Worm (Caenorhabditis elegans) whole organism, L4 larva: ENCODE measurements around the gene F59A2.5.

Source experiments
- D1046.2 ChIP-seq: fragments of 200-800 bp; sonication (Bioruptor generic); IDR thresholded peaks from 2 replicates; pipeline ENCODE4 v1.3.6; 2022; ENCODE audit warnings: missing genetic modification characterization, missing compliant biosample characterization
- F10B5.3 ChIP-seq: sonication (generic microtip); optimal IDR thresholded peaks from 2 replicates; lab custom pipeline; 2016; ENCODE audit warnings: mild to moderate bottlenecking, missing genetic modification characterization, missing compliant biosample characterization
- F26F4.8 ChIP-seq: fragments of 200-800 bp; sonication (Bioruptor generic); conservative IDR thresholded peaks from 2 replicates; pipeline ENCODE4 v1.3.6; 2022; ENCODE audit warnings: missing genetic modification characterization, missing compliant biosample characterization
- F37D6.2 ChIP-seq: sonication (generic microtip); optimal IDR thresholded peaks from 2 replicates; lab custom pipeline; 2016; ENCODE audit warnings: mild to moderate bottlenecking, missing genetic modification characterization, missing compliant biosample characterization
- F49E8.2 ChIP-seq: sonication (generic microtip); optimal IDR thresholded peaks from 2 replicates; lab custom pipeline; 2016; ENCODE audit warnings: missing compliant biosample characterization, mild to moderate bottlenecking, missing genetic modification characterization, borderline replicate concordance
- Y48G9A.11 ChIP-seq: fragments of 200-800 bp; sonication (Bioruptor generic); IDR thresholded peaks from 2 replicates; pipeline ENCODE4 v1.3.6; 2022; ENCODE audit warnings: missing genetic modification reagents, missing genetic modification characterization, missing compliant biosample characterization
- Y5F2A.4 ChIP-seq: fragments of 200-800 bp; sonication (Bioruptor generic); optimal IDR thresholded peaks from 2 replicates; lab custom pipeline; 2018; ENCODE audit warnings: mild to moderate bottlenecking, missing genetic modification characterization, missing compliant biosample characterization
- Y75B8A.6 ChIP-seq: fragments of 200-800 bp; sonication (Bioruptor generic); IDR thresholded peaks from 2 replicates; pipeline ENCODE4 v1.3.6; 2022; ENCODE audit warnings: missing genetic modification reagents, missing genetic modification characterization, missing compliant biosample characterization
- ZK337.2 ChIP-seq: fragments of 200-800 bp; sonication (Bioruptor generic); IDR thresholded peaks from 2 replicates; pipeline ENCODE4 v1.3.6; 2022; ENCODE audit warnings: missing genetic modification reagents, missing genetic modification characterization, missing compliant biosample characterization
- ceh-20 ChIP-seq: fragments of 200-800 bp; sonication (Bioruptor generic); IDR thresholded peaks from 2 replicates; pipeline ENCODE4 v1.3.6; 2022; ENCODE audit warnings: missing genetic modification reagents, missing genetic modification characterization, missing compliant biosample characterization
- ceh-32 ChIP-seq: sonication (generic microtip); optimal IDR thresholded peaks from 2 replicates; lab custom pipeline; 2016; ENCODE audit warnings: mild to moderate bottlenecking, missing genetic modification characterization, missing compliant biosample characterization; ENCODE audit not compliant: poor library complexity
- ceh-44 ChIP-seq: fragments of 200-800 bp; sonication (Bioruptor generic); IDR thresholded peaks from 2 replicates; pipeline ENCODE4 v1.3.6; 2022; ENCODE audit warnings: missing genetic modification reagents, missing genetic modification characterization, missing compliant biosample characterization
- cey-2 ChIP-seq: sonication (generic microtip); optimal IDR thresholded peaks from 3 replicates; lab custom pipeline; 2017; ENCODE audit warnings: missing genetic modification characterization, mild to moderate bottlenecking, missing compliant biosample characterization, antibody characterized with exemption, borderline replicate concordance; ENCODE audit not compliant: insufficient read depth
- ctbp-1 ChIP-seq: fragments of 200-800 bp; sonication (Bioruptor generic); IDR thresholded peaks from 2 replicates; pipeline ENCODE4 v1.3.6; 2022; ENCODE audit warnings: missing genetic modification reagents, missing genetic modification characterization, missing compliant biosample characterization
- daf-12 ChIP-seq: fragments of 150-350 bp; optimal IDR thresholded peaks from 2 replicates; lab custom pipeline; 2014; ENCODE audit warnings: missing biosample characterization, missing genetic modification reagents, missing genetic modification characterization
- daf-16 ChIP-seq, 3 experiments: sonication (generic microtip); optimal IDR thresholded peaks; 2 replicates each; lab custom pipeline; 2016 to 2017; ENCODE audit warnings: missing genetic modification characterization in 3 of 3, missing genetic modification reagents in 3 of 3, mild to moderate bottlenecking in 2 of 3, missing compliant biosample characterization in 2 of 3, missing biosample characterization in 1 of 3, moderate library complexity in 1 of 3
- dmd-8 ChIP-seq: fragments of 200-800 bp; sonication (Bioruptor generic); IDR thresholded peaks from 2 replicates; pipeline ENCODE4 v1.3.6; 2022; ENCODE audit warnings: missing genetic modification characterization, missing compliant biosample characterization
- dpl-1 ChIP-seq: fragments of 150-350 bp; optimal IDR thresholded peaks from 2 replicates; lab custom pipeline; 2014; ENCODE audit warnings: missing biosample characterization, missing genetic modification reagents, missing genetic modification characterization
- duxl-1 ChIP-seq: sonication (generic microtip); optimal IDR thresholded peaks from 2 replicates; lab custom pipeline; 2016; ENCODE audit warnings: mild to moderate bottlenecking, missing genetic modification characterization, moderate library complexity, missing compliant biosample characterization; ENCODE audit not compliant: poor library complexity
- egl-27 ChIP-seq: sonication (generic microtip); optimal IDR thresholded peaks from 3 replicates; lab custom pipeline; 2017; ENCODE audit warnings: missing biosample characterization, missing genetic modification reagents, missing genetic modification characterization
- fkh-10 ChIP-seq: fragments of 150-350 bp; optimal IDR thresholded peaks from 2 replicates; lab custom pipeline; 2014; ENCODE audit warnings: missing biosample characterization, missing genetic modification reagents, missing genetic modification characterization
- hlh-11 ChIP-seq: fragments of 200-800 bp; sonication (Bioruptor generic); optimal IDR thresholded peaks from 2 replicates; lab custom pipeline; 2018; ENCODE audit warnings: mild to moderate bottlenecking, missing genetic modification characterization, missing compliant biosample characterization
- lim-7 ChIP-seq: fragments of 200-800 bp; sonication (Bioruptor generic); IDR thresholded peaks from 2 replicates; pipeline ENCODE4 v1.3.6; 2022; ENCODE audit warnings: missing genetic modification characterization, missing compliant biosample characterization
- lin-1 ChIP-seq: fragments of 200-800 bp; sonication (Bioruptor generic); IDR thresholded peaks from 2 replicates; pipeline ENCODE4 v1.3.6; 2022; ENCODE audit warnings: missing genetic modification reagents, missing genetic modification characterization, missing compliant biosample characterization
- lin-13 ChIP-seq: fragments of 150-350 bp; optimal IDR thresholded peaks from 2 replicates; lab custom pipeline; 2014; ENCODE audit warnings: missing biosample characterization, missing genetic modification reagents, missing genetic modification characterization
- lin-15B ChIP-seq: fragments of 150-350 bp; sonication (generic microtip); optimal IDR thresholded peaks from 3 replicates; lab custom pipeline; 2014; ENCODE audit warnings: missing biosample characterization, missing genetic modification characterization
- lin-29 ChIP-seq: fragments of 200-800 bp; sonication (Bioruptor generic); IDR thresholded peaks from 2 replicates; pipeline ENCODE4 v1.3.6; 2022; ENCODE audit warnings: missing genetic modification reagents, missing genetic modification characterization, missing compliant biosample characterization
- lin-38 ChIP-seq: fragments of 200-800 bp; sonication (Bioruptor generic); IDR thresholded peaks from 2 replicates; pipeline ENCODE4 v1.3.6; 2022; ENCODE audit warnings: missing genetic modification reagents, missing genetic modification characterization, missing compliant biosample characterization
- lin-39 ChIP-seq: fragments of 150-350 bp; optimal IDR thresholded peaks from 2 replicates; lab custom pipeline; 2014; ENCODE audit warnings: missing biosample characterization, missing genetic modification reagents, missing genetic modification characterization
- madf-9 ChIP-seq: fragments of 200-800 bp; sonication (Bioruptor generic); conservative IDR thresholded peaks from 2 replicates; pipeline ENCODE4 v1.3.6; 2022; ENCODE audit warnings: missing genetic modification reagents, missing genetic modification characterization, missing compliant biosample characterization
- mxl-2 ChIP-seq: fragments of 200-800 bp; sonication (Bioruptor generic); conservative IDR thresholded peaks from 2 replicates; pipeline ENCODE4 v1.3.6; 2022; ENCODE audit warnings: missing genetic modification reagents, missing genetic modification characterization, missing compliant biosample characterization
- nhr-10 ChIP-seq: fragments of 150-350 bp; optimal IDR thresholded peaks from 2 replicates; lab custom pipeline; 2014; ENCODE audit warnings: missing biosample characterization, missing genetic modification characterization
- nhr-102 ChIP-seq: sonication (generic microtip); optimal IDR thresholded peaks from 2 replicates; lab custom pipeline; 2016; ENCODE audit warnings: mild to moderate bottlenecking, missing genetic modification characterization, moderate library complexity, missing compliant biosample characterization
- nhr-237 ChIP-seq: sonication (generic microtip); optimal IDR thresholded peaks from 2 replicates; lab custom pipeline; 2017; ENCODE audit warnings: missing biosample characterization, missing genetic modification characterization
- nhr-25 ChIP-seq: sonication (generic microtip); optimal IDR thresholded peaks from 2 replicates; lab custom pipeline; 2017; ENCODE audit warnings: missing genetic modification characterization, mild to moderate bottlenecking, missing compliant biosample characterization, antibody characterized with exemption, moderate library complexity, borderline replicate concordance; ENCODE audit not compliant: insufficient read depth
- nhr-28 ChIP-seq: fragments of 150-350 bp; optimal IDR thresholded peaks from 2 replicates; lab custom pipeline; 2014; ENCODE audit warnings: missing biosample characterization, missing genetic modification characterization
- nhr-76 ChIP-seq: fragments of 150-350 bp; optimal IDR thresholded peaks from 2 replicates; lab custom pipeline; 2014; ENCODE audit warnings: missing biosample characterization, missing genetic modification characterization
- pha-4 ChIP-seq, 2 experiments: fragments of 150-350 bp in 1 of 2; fragments of 200-800 bp in 1 of 2; sonication (Bioruptor generic) in 1 of 2; IDR thresholded peaks in 1 of 2; optimal IDR thresholded peaks in 1 of 2; 2 replicates each; pipeline versions ENCODE4 v1.3.6 to Lab custom; 2014 to 2022; ENCODE audit warnings: missing genetic modification characterization in 2 of 2, missing genetic modification reagents in 2 of 2, missing biosample characterization in 1 of 2, missing compliant biosample characterization in 1 of 2
- php-3 ChIP-seq: fragments of 200-800 bp; sonication (Bioruptor generic); IDR thresholded peaks from 2 replicates; pipeline ENCODE4 v1.3.6; 2022; ENCODE audit warnings: missing genetic modification reagents, missing genetic modification characterization, missing compliant biosample characterization
- rbr-2 ChIP-seq: sonication (generic microtip); optimal IDR thresholded peaks from 2 replicates; lab custom pipeline; 2016; ENCODE audit warnings: missing genotype, missing genetic modification characterization, missing compliant biosample characterization
- saeg-2 ChIP-seq: fragments of 200-800 bp; sonication (Bioruptor generic); IDR thresholded peaks from 2 replicates; pipeline ENCODE4 v1.3.6; 2022; ENCODE audit warnings: missing genetic modification reagents, missing genetic modification characterization, missing compliant biosample characterization
- sdz-12 ChIP-seq: fragments of 200-800 bp; sonication (Bioruptor generic); optimal IDR thresholded peaks from 2 replicates; lab custom pipeline; 2018; ENCODE audit warnings: mild to moderate bottlenecking, missing genetic modification characterization, missing compliant biosample characterization
- set-16 ChIP-seq: fragments of 200-800 bp; sonication (Bioruptor generic); IDR thresholded peaks from 2 replicates; pipeline ENCODE4 v1.3.6; 2022; ENCODE audit warnings: missing genetic modification reagents, missing genetic modification characterization, missing compliant biosample characterization
- snpc-4 ChIP-seq: fragments of 150-350 bp; optimal IDR thresholded peaks from 2 replicates; lab custom pipeline; 2014; ENCODE audit warnings: missing biosample characterization, missing genetic modification characterization
- spr-1 ChIP-seq: sonication (generic microtip); optimal IDR thresholded peaks from 2 replicates; lab custom pipeline; 2016; ENCODE audit warnings: mild to moderate bottlenecking, missing genetic modification characterization, missing compliant biosample characterization
- spr-3 ChIP-seq: fragments of 200-800 bp; sonication (Bioruptor generic); optimal IDR thresholded peaks from 2 replicates; lab custom pipeline; 2018; ENCODE audit warnings: mild to moderate bottlenecking, missing genetic modification characterization, missing compliant biosample characterization
- tag-97 ChIP-seq: fragments of 200-800 bp; sonication (Bioruptor generic); IDR thresholded peaks from 2 replicates; pipeline ENCODE4 v1.3.6; 2022; ENCODE audit warnings: missing genetic modification characterization, missing compliant biosample characterization
- zfp-2 ChIP-seq: sonication (generic microtip); optimal IDR thresholded peaks from 2 replicates; lab custom pipeline; 2016; ENCODE audit warnings: mild to moderate bottlenecking, missing genetic modification characterization, missing compliant biosample characterization
- zfp-3 ChIP-seq: fragments of 200-800 bp; sonication (Bioruptor generic); conservative IDR thresholded peaks from 2 replicates; pipeline ENCODE4 v1.3.6; 2022; ENCODE audit warnings: missing genetic modification reagents, missing genetic modification characterization, missing compliant biosample characterization

F59A2.5 gene

DNA sequence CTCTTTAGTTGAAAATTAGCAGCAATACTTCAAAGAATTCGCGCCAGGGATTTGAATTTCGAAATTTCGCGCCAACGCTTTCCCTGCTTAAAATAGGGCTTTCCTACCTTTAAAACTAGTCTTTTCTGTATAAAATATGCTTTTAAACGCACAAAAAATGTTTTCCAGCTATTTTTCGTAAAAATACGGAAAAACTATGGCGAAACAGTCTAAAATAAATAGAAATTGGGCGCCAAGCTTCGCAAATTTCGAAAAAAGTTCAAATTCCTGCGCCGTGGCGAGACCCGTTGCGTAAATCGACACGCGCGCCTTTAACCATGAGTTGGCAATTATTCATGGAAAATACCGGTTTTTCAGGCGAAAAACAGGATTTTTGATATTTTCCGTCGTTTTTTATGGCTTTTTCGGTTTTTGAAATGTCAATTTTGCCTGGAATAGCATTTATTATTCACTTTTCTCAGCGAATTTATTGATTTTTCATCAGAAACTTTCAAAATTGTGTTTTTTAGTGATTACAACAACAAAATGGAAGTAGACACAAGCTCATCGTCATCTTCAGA, at the start of gene F59A2.5, which contains the start of gene npp-9:
Gene F59A2.5 (plus strand): TSS at position 510 of the 560 bp plus-strand sequence.
Gene npp-9 (minus strand): TSS at position 126 of the 560 bp plus-strand sequence.
- TF ChIP-seq F49E8.2 (tag; lab: Kevin White, UChicago) (peak; percentile 30), pha-4 (GFP tag; IDR thresholded peaks at IDR 0.05; lab: Robert Waterston, UW) (no peak), pha-4 (tag; optimal IDR thresholded peaks at IDR 0.05; lab: Kevin White, UChicago) (no peak), dpl-1 (GFP tag; lab: Kevin White, UChicago) (peak; percentile 73), cey-2 (tag; lab: Kevin White, UChicago) (no peak), hlh-11 (tag; lab: Kevin White, UChicago) (peak; percentile 21), set-16 (GFP tag; lab: Robert Waterston, UW) (no peak), ctbp-1 (no peak), daf-16 (GFP tag; optimal IDR thresholded peaks at IDR 0.05; lab: Kevin White, UChicago) (no peak), daf-16 (tag; optimal IDR thresholded peaks at IDR 0.05; lab: Kevin White, UChicago) (no peak), rbr-2 (tag; lab: Kevin White, UChicago) (peak; percentile 0), egl-27 (tag; lab: Kevin White, UChicago) (no peak), dmd-8 (GFP tag; lab: Robert Waterston, UW) (no peak), lin-29 (GFP tag; lab: Robert Waterston, UW) (no peak), Y48G9A.11 (GFP tag; lab: Robert Waterston, UW) (no peak), spr-1 (no peak), nhr-237 (tag; lab: Kevin White, UChicago) (no peak), nhr-76 (tag; lab: Kevin White, UChicago) (no peak), mxl-2 (GFP tag; lab: Robert Waterston, UW) (no peak), lin-15B (tag; lab: Kevin White, UChicago) (no peak), F26F4.8 (no peak), snpc-4 (no peak), daf-12 (tag; lab: Kevin White, UChicago) (no peak), madf-9 (GFP tag; lab: Robert Waterston, UW) (no peak), lin-1 (GFP tag; lab: Robert Waterston, UW) (no peak), ceh-32 (tag; lab: Kevin White, UChicago) (no peak), F37D6.2 (tag; lab: Kevin White, UChicago) (no peak), nhr-102 (tag; lab: Kevin White, UChicago) (no peak), fkh-10 (GFP tag; lab: Kevin White, UChicago) (no peak), Y75B8A.6 (GFP tag; lab: Robert Waterston, UW) (no peak), ceh-20 (no peak), ZK337.2 (GFP tag; lab: Robert Waterston, UW) (no peak), sdz-12 (no peak), ceh-44 (GFP tag; lab: Robert Waterston, UW) (no peak), zfp-2 (tag; lab: Kevin White, UChicago) (no peak), php-3 (no peak), F10B5.3 (no peak), lin-39 (tag; lab: Kevin White, UChicago) (no peak), lin-38 (GFP tag; lab: Robert Waterston, UW) (peak; percentile 52), lim-7 (no peak), saeg-2 (no peak), lin-13 (GFP tag; lab: Kevin White, UChicago) (no peak), duxl-1 (tag; lab: Kevin White, UChicago) (no peak), D1046.2 (no peak), tag-97 (no peak), nhr-10 (no peak), Y5F2A.4 (GFP tag; lab: Kevin White, UChicago) (no peak), spr-3 (no peak), zfp-3 (GFP tag; lab: Robert Waterston, UW) (no peak), nhr-28 (no peak), nhr-25 (tag; lab: Kevin White, UChicago) (no peak)
